Worm (Caenorhabditis elegans): ENCODE measurements around the gene nfx-1.

The nfx-1 gene

DNA sequence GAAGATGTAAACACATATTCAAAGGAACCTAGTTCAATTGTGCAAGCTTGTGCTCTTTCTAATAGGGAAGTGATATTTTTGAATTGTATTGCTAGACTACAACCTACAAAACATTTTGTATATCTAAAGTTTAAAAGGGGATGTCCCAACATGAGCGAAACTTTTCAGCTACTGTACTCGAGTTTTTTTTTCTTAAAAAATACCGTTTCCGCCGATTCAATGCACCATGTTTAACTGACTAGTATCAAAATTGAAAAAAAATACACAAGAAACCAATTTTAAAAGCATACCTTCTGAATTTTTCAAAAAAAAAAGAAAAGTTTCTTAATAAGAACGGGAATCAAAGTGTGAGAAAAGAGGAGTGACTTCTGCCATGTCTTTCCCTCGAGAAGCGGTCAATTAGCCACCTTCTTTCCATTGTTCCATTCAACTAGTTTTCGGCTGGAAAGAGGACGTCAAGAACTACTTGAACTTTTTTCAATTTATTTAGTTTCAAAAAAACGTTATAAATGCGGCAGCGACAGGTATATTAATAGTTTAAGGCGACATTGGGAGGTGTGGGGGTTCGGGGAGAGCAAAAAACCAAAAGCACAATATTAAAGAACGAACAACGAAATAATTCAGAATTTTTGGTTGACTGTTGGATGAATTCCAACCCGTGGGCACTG lies 40.3 kb downstream of the nfx-1 start, which contains the start of gene nas-4:
nas-4 (minus strand) TSS at position 351 of the 668 bp plus-strand sequence.
- TF ChIP-seq dox-1 (GFP tag; IDR thresholded peaks at IDR 0.05) = no peak
- TF ChIP-seq dpff-1 (tag; optimal IDR thresholded peaks at IDR 0.05) = no peak
- TF ChIP-seq lin-26 (GFP tag; IDR thresholded peaks at IDR 0.05) = peak; percentile 80
- TF ChIP-seq ekl-4 (GFP tag; IDR thresholded peaks at IDR 0.05) = 0 out of 2 replicates have a peak, but pooled peaks have one; percentile 12
- no peak for TF ChIP-seq ceh-100 (GFP tag; IDR thresholded peaks at IDR 0.05)
- TF ChIP-seq ceh-40 (GFP tag; IDR thresholded peaks at IDR 0.05) = no peak
- no peak for TF ChIP-seq C17E4.6 (GFP tag; IDR thresholded peaks at IDR 0.05)
- no peak for TF ChIP-seq mxl-1 (tag; optimal IDR thresholded peaks at IDR 0.05)
- no peak for TF ChIP-seq akir-1 (GFP tag; optimal IDR thresholded peaks at IDR 0.05)
- TF ChIP-seq aptf-2 (GFP tag; conservative IDR thresholded peaks at IDR 0.05) = no peak
- no peak for TF ChIP-seq die-1 (tag; optimal IDR thresholded peaks at IDR 0.05)
- TF ChIP-seq aptf-3 (GFP tag; IDR thresholded peaks at IDR 0.05) = no peak
- peak; percentile 20; the same call in 1 of the 2 replicates for TF ChIP-seq Y56A3A.18 (GFP tag; IDR thresholded peaks at IDR 0.05)
- TF ChIP-seq lin-35 (GFP tag; optimal IDR thresholded peaks at IDR 0.05) = no peak
- TF ChIP-seq unc-62 (GFP tag; optimal IDR thresholded peaks at IDR 0.05) = no peak
- TF ChIP-seq nhr-80 (tag; optimal IDR thresholded peaks at IDR 0.05) = no peak
- TF ChIP-seq repo-1 (tag; optimal IDR thresholded peaks at IDR 0.05) = peak; percentile 60
- TF ChIP-seq tbx-9 (tag; optimal IDR thresholded peaks at IDR 0.05; ENCODE audit: borderline replicate concordance) = no peak
- no peak for TF ChIP-seq nfya-1 (tag; optimal IDR thresholded peaks at IDR 0.05; ENCODE audit: borderline replicate concordance, insufficient read depth)
- no peak for TF ChIP-seq ztf-26 (tag; optimal IDR thresholded peaks at IDR 0.05)
- no peak for TF ChIP-seq F37B4.10 (GFP tag; IDR thresholded peaks at IDR 0.05)
- no peak for TF ChIP-seq F33H1.4 (GFP tag; IDR thresholded peaks at IDR 0.05)
- TF ChIP-seq lsl-1 (GFP tag; optimal IDR thresholded peaks at IDR 0.05) = no peak
- no peak for TF ChIP-seq D2030.7 (GFP tag; IDR thresholded peaks at IDR 0.05)
- peak; percentile 14 for TF ChIP-seq nhr-179 (tag; optimal IDR thresholded peaks at IDR 0.05)
- no peak for TF ChIP-seq hmg-20 (GFP tag; IDR thresholded peaks at IDR 0.05)
- TF ChIP-seq sptf-2 (GFP tag; optimal IDR thresholded peaks at IDR 0.05) = no peak
- no peak for TF ChIP-seq ama-1 (optimal IDR thresholded peaks at IDR 0.05)
- TF ChIP-seq ama-1 (GFP tag; optimal IDR thresholded peaks at IDR 0.05) = no peak
- no peak for TF ChIP-seq pha-4 (tag; optimal IDR thresholded peaks at IDR 0.05)
- TF ChIP-seq nhr-120 (GFP tag; IDR thresholded peaks at IDR 0.05) = 0 out of 2 replicates have a peak, but pooled peaks have one; percentile 5
- TF ChIP-seq ceh-58 (GFP tag; IDR thresholded peaks at IDR 0.05) = no peak
- TF ChIP-seq hlh-26 (GFP tag; conservative IDR thresholded peaks at IDR 0.05) = no peak
- TF ChIP-seq unc-130 (GFP tag; optimal IDR thresholded peaks at IDR 0.05) = no peak
- no peak for TF ChIP-seq ztf-18 (tag; optimal IDR thresholded peaks at IDR 0.05)
- TF ChIP-seq lir-1 (GFP tag; conservative IDR thresholded peaks at IDR 0.05) = no peak
- peak; percentile 35 for TF ChIP-seq nhr-90 (tag; optimal IDR thresholded peaks at IDR 0.05)
- TF ChIP-seq F52B5.7 (tag; optimal IDR thresholded peaks at IDR 0.05) = no peak
- no peak for TF ChIP-seq xnd-1 (tag; optimal IDR thresholded peaks at IDR 0.05)
- TF ChIP-seq bed-1 (GFP tag; IDR thresholded peaks at IDR 0.05) = no peak
- no peak for TF ChIP-seq ztf-28 (GFP tag; IDR thresholded peaks at IDR 0.05)
- TF ChIP-seq T07F8.4 (tag; optimal IDR thresholded peaks at IDR 0.05) = no peak
- TF ChIP-seq athp-1 (tag; optimal IDR thresholded peaks at IDR 0.05) = peak; percentile 64
- TF ChIP-seq tbp1 (GFP tag; optimal IDR thresholded peaks at IDR 0.05) = no peak
- 0 out of 2 replicates have a peak, but pooled peaks have one; percentile 18 for TF ChIP-seq egl-44 (GFP tag; IDR thresholded peaks at IDR 0.05)
- no peak for TF ChIP-seq K12H6.12 (tag; optimal IDR thresholded peaks at IDR 0.05)
- TF ChIP-seq snpc-1.1 (tag; optimal IDR thresholded peaks at IDR 0.05; ENCODE audit: insufficient read depth) = no peak
- TF ChIP-seq madf-8 (GFP tag; conservative IDR thresholded peaks at IDR 0.05) = no peak
- no peak for TF ChIP-seq attf-3 (GFP tag; conservative IDR thresholded peaks at IDR 0.05)
- TF ChIP-seq ztf-6 (GFP tag; IDR thresholded peaks at IDR 0.05) = no peak

Measured in whole organism, young adult.